Worm (Caenorhabditis elegans): ENCODE results near the gene snu-13.

- no peak for TF ChIP-seq nhr-90 (tag; optimal IDR thresholded peaks at IDR 0.05)
- TF ChIP-seq egl-18 (GFP tag; IDR thresholded peaks at IDR 0.05): no peak
- TF ChIP-seq B0019.2 (GFP tag; conservative IDR thresholded peaks at IDR 0.05): no peak
- TF ChIP-seq T07F8.4 (tag; optimal IDR thresholded peaks at IDR 0.05): no peak
- no peak for TF ChIP-seq lin-26 (GFP tag; IDR thresholded peaks at IDR 0.05)
- no peak for TF ChIP-seq let-526 (GFP tag; IDR thresholded peaks at IDR 0.05)
These were observed 27.5 kb downstream of the snu-13 start for ce11 chrII:10630944-10631343.

Data from whole organism, young adult.